Worm (Caenorhabditis elegans): ENCODE results near the gene Y38H6C.15.

DNA sequence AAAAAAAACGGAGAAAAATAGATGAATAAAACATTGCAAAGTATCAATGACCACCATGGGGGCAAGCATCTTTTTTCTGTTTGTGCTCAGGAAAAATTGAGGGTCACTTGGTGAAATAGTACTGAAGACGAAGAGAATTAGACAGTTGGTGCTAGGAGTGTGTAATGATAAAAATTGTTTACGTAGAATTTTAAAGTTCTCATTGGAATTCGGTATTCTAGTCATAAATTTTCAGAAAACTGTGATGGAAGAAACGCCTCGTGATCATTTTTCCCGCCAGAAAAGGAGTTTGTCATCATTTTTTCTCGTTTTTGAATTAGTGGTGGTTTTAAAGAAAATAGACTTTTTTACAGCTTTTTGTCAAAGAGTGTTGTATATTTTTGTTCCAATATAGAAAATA lies 8.5 kb upstream of the Y38H6C.15 start:
- TF ChIP-seq sptf-2 (GFP tag; optimal IDR thresholded peaks at IDR 0.05) = no peak
- TF ChIP-seq lin-35 (GFP tag; optimal IDR thresholded peaks at IDR 0.05) = no peak
- no peak for TF ChIP-seq aptf-3 (GFP tag; IDR thresholded peaks at IDR 0.05)
- no peak for TF ChIP-seq unc-62 (GFP tag; optimal IDR thresholded peaks at IDR 0.05)
